Worm (Caenorhabditis elegans) whole organism, L3 larva: ENCODE data around the gene F38E9.4.
"Not testable (repeated sequence)": the region's sequence is repeated elsewhere in the genome, so short reads cannot be mapped to it uniquely, and the experiment has no call there.

Experiments used
- R02D3.7 ChIP-seq: fragments of 150-350 bp; optimal IDR thresholded peaks from 2 replicates; lab custom pipeline; 2014; ENCODE audit warnings: missing biosample characterization, missing genetic modification characterization
- ceh-16 ChIP-seq: sonication (generic microtip); optimal IDR thresholded peaks from 2 replicates; lab custom pipeline; 2017; ENCODE audit warnings: missing biosample characterization, missing genetic modification characterization
- ceh-28 ChIP-seq: fragments of 150-350 bp; optimal IDR thresholded peaks from 2 replicates; lab custom pipeline; 2014; ENCODE audit warnings: missing biosample characterization, missing genetic modification reagents, missing genetic modification characterization
- ceh-9 ChIP-seq: sonication (generic microtip); optimal IDR thresholded peaks from 2 replicates; lab custom pipeline; 2018; ENCODE audit warnings: missing biosample characterization, missing genetic modification characterization
- daf-12 ChIP-seq: fragments of 150-350 bp; optimal IDR thresholded peaks from 2 replicates; lab custom pipeline; 2014; ENCODE audit warnings: missing biosample characterization, missing genetic modification reagents, missing genetic modification characterization
- egl-5 ChIP-seq: fragments of 150-350 bp; optimal IDR thresholded peaks from 2 replicates; lab custom pipeline; 2017; ENCODE audit warnings: missing biosample characterization, missing genetic modification reagents, missing genetic modification characterization, inconsistent platforms
- elt-1 ChIP-seq: fragments of 150-350 bp; optimal IDR thresholded peaks from 2 replicates; lab custom pipeline; 2014; ENCODE audit warnings: missing biosample characterization, missing genetic modification characterization
- elt-2 ChIP-seq: sonication (generic microtip); optimal IDR thresholded peaks from 2 replicates; lab custom pipeline; 2016; ENCODE audit warnings: missing genetic modification reagents, mild to moderate bottlenecking, missing genetic modification characterization, missing compliant biosample characterization
- elt-3 ChIP-seq, 3 experiments: fragments of 150-350 bp in 1 of 3; sonication (generic microtip) in 2 of 3; optimal IDR thresholded peaks; 2 replicates in 2 of 3; 4 replicates in 1 of 3; lab custom pipeline; 2014 to 2017; ENCODE audit warnings: missing biosample characterization in 3 of 3, missing genetic modification characterization in 3 of 3
- eor-1 ChIP-seq, 2 experiments: fragments of 150-350 bp; optimal IDR thresholded peaks; 2 replicates each; lab custom pipeline; 2014 to 2018; ENCODE audit warnings: missing biosample characterization in 2 of 2, missing genetic modification characterization in 2 of 2
- fkh-10 ChIP-seq: sonication (generic microtip); optimal IDR thresholded peaks from 2 replicates; lab custom pipeline; 2017; ENCODE audit warnings: missing biosample characterization, missing genetic modification reagents, missing genetic modification characterization
- fkh-2 ChIP-seq: fragments of 150-350 bp; optimal IDR thresholded peaks from 2 replicates; lab custom pipeline; 2014; ENCODE audit warnings: missing biosample characterization, missing genetic modification reagents, missing genetic modification characterization
- fos-1 ChIP-seq: fragments of 150-350 bp; optimal IDR thresholded peaks from 2 replicates; lab custom pipeline; 2014; ENCODE audit warnings: missing biosample characterization, missing genetic modification characterization
- jun-1 ChIP-seq: fragments of 150-350 bp; optimal IDR thresholded peaks from 2 replicates; lab custom pipeline; 2014; ENCODE audit warnings: missing biosample characterization, missing genetic modification reagents, missing genetic modification characterization
- lin-39 ChIP-seq: fragments of 150-350 bp; optimal IDR thresholded peaks from 2 replicates; lab custom pipeline; 2018; ENCODE audit warnings: missing biosample characterization, missing genetic modification reagents, missing genetic modification characterization
- lsy-12 ChIP-seq: sonication (generic microtip); optimal IDR thresholded peaks from 2 replicates; lab custom pipeline; 2016; ENCODE audit warnings: mild to moderate bottlenecking, missing genetic modification characterization, missing compliant biosample characterization
- mdl-1 ChIP-seq: fragments of 150-350 bp; optimal IDR thresholded peaks from 2 replicates; lab custom pipeline; 2014; ENCODE audit warnings: missing biosample characterization, missing genetic modification characterization
- mml-1 ChIP-seq: fragments of 150-350 bp; sonication (generic microtip); optimal IDR thresholded peaks from 3 replicates; lab custom pipeline; 2014; ENCODE audit warnings: missing biosample characterization, missing genetic modification characterization
- nhr-11 ChIP-seq: fragments of 150-350 bp; optimal IDR thresholded peaks from 2 replicates; lab custom pipeline; 2014; ENCODE audit warnings: missing biosample characterization, missing genetic modification characterization
- nhr-25 ChIP-seq: sonication (generic microtip); optimal IDR thresholded peaks from 2 replicates; lab custom pipeline; 2017; ENCODE audit warnings: missing biosample characterization, missing genetic modification characterization
- nhr-43 ChIP-seq: sonication (generic microtip); optimal IDR thresholded peaks from 2 replicates; lab custom pipeline; 2016; ENCODE audit warnings: mild to moderate bottlenecking, missing genetic modification characterization, missing compliant biosample characterization; ENCODE audit not compliant: poor library complexity, severe bottlenecking
- nhr-77 ChIP-seq: fragments of 150-350 bp; optimal IDR thresholded peaks from 2 replicates; lab custom pipeline; 2014; ENCODE audit warnings: missing biosample characterization, missing genetic modification characterization
- pha-4 ChIP-seq: fragments of 150-350 bp; optimal IDR thresholded peaks from 2 replicates; lab custom pipeline; 2014; ENCODE audit warnings: missing biosample characterization, missing genetic modification reagents, missing genetic modification characterization
- pqm-1 ChIP-seq: fragments of 150-350 bp; optimal IDR thresholded peaks from 2 replicates; lab custom pipeline; 2017; ENCODE audit warnings: missing biosample characterization, missing genetic modification characterization, inconsistent platforms
- skn-1 ChIP-seq: fragments of 150-350 bp; optimal IDR thresholded peaks from 2 replicates; lab custom pipeline; 2014; ENCODE audit warnings: missing biosample characterization, missing genetic modification characterization
- snpc-4 ChIP-seq: fragments of 150-350 bp; optimal IDR thresholded peaks from 2 replicates; lab custom pipeline; 2014; ENCODE audit warnings: missing biosample characterization, missing genetic modification characterization
- tbx-2 ChIP-seq: sonication (generic microtip); optimal IDR thresholded peaks from 2 replicates; lab custom pipeline; 2016; ENCODE audit warnings: mild to moderate bottlenecking, missing genetic modification characterization, missing compliant biosample characterization
- zag-1 ChIP-seq: fragments of 150-350 bp; optimal IDR thresholded peaks from 2 replicates; lab custom pipeline; 2014; ENCODE audit warnings: missing biosample characterization, missing genetic modification characterization
- ztf-4 ChIP-seq: fragments of 150-350 bp; optimal IDR thresholded peaks from 2 replicates; lab custom pipeline; 2014; ENCODE audit warnings: missing biosample characterization, missing genetic modification characterization

F38E9.4 gene

ce11 chrX:16451642-16452041 is at the start of gene F38E9.4:
TSS of gene F38E9.4 (plus strand) at chrX:16451942.
- TF ChIP-seq snpc-4; nhr-77 (tag; lab: Kevin White, UChicago); elt-3 (tag; optimal IDR thresholded peaks at IDR 0.05; lab: Kevin White, UChicago): not testable (repeated sequence)

DNA sequence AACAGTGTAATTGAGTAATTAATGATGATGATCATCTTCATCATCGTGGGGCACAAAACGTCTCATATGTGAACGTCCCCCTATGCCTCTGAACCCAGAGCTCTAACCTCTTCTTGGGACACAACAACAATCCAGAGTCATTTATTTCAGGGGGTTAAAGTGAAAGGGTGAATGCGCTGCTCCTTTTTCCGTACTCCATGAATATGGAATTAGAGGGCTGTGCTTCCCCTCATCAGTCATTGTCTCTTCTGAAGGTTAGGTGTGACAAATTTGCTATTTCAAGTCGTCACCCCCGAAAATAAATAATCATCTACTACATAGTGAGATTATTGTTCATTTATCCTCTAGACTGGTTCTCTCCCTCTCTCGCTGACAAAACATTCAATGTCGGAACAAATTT is 49.4 kb upstream of the F38E9.4 start:
- no peak for TF ChIP-seq tbx-2 (tag; lab: Kevin White, UChicago)
- TF ChIP-seq lin-39 (tag; lab: Kevin White, UChicago), result peak; percentile 91

DNA sequence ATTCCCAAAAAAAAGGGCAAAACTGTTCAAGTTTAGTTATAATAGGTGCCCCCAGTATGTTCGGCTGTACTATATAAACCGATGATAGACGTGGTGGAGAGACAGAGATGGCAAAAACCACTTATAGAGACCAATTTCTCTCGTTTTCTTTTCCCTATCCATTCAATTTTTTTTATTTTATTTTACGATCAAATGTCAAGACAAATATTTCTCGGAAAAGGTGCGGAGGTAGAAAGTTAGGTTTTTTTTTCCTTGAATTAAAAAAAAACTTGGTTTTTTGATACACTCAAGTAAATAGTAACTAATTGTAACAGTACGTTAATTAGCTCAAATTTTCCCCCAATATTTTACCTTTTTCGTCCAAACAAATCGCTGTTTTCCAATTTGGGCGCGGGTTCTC is 49.0 kb upstream of the F38E9.4 start:
- TF ChIP-seq pha-4 (tag; lab: Kevin White, UChicago) (peak; percentile 76), nhr-25 (no peak)

ce11 chrX:16403424-16403823 is 48.3 kb upstream of the F38E9.4 start:
- TF ChIP-seq skn-1 (no peak), daf-12 (tag; lab: Kevin White, UChicago) (no peak), fkh-2 (tag; lab: Kevin White, UChicago) (no peak), elt-3 (tag; optimal IDR thresholded peaks at IDR 0.05; lab: Kevin White, UChicago) (no peak), lin-39 (tag; lab: Kevin White, UChicago) (peak; percentile 13)

DNA sequence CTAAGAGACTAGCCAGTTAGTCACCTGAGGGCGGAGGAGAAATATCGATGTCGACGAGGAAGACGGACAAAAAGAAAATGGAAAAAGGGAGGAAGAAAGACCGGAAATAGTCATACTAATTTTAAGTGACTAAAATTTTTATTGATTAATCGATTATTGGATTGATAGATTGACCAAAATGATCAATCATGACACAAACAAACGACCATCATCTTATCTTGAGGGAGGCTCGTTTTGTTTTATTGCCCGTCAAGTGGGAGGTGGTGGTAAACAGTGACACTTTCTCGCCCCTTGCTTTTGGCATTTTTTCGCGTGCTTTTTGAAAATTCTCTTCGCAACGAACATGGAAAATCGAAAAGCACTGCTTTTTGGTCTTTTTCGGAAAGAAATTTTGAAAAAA is 46.9 kb upstream of the F38E9.4 start:
- TF ChIP-seq elt-2 (tag; lab: Kevin White, UChicago), result peak; percentile 51
- no peak for TF ChIP-seq daf-12 (tag; lab: Kevin White, UChicago)
- peak; percentile 60 for TF ChIP-seq pha-4 (tag; lab: Kevin White, UChicago)
- peak; percentile 28 for TF ChIP-seq lin-39 (tag; lab: Kevin White, UChicago)
- TF ChIP-seq jun-1, result no peak
- TF ChIP-seq fos-1, result no peak
- TF ChIP-seq ceh-9 (tag; lab: Kevin White, UChicago), result no peak
- peak; percentile 88 for TF ChIP-seq egl-5 (tag; lab: Kevin White, UChicago)
- TF ChIP-seq R02D3.7, result no peak
- TF ChIP-seq ceh-16, result no peak
- TF ChIP-seq zag-1 (tag; lab: Kevin White, UChicago), result no peak
- TF ChIP-seq lsy-12 (tag; lab: Kevin White, UChicago), result no peak
- no peak for TF ChIP-seq nhr-25
- peak; percentile 38 for TF ChIP-seq pqm-1 (tag; lab: Kevin White, UChicago)
- TF ChIP-seq mdl-1 (tag; lab: Kevin White, UChicago), result no peak
- peak; percentile 70 for TF ChIP-seq ceh-28 (tag; lab: Kevin White, UChicago)
- no peak for TF ChIP-seq nhr-11 (tag; lab: Kevin White, UChicago)

DNA sequence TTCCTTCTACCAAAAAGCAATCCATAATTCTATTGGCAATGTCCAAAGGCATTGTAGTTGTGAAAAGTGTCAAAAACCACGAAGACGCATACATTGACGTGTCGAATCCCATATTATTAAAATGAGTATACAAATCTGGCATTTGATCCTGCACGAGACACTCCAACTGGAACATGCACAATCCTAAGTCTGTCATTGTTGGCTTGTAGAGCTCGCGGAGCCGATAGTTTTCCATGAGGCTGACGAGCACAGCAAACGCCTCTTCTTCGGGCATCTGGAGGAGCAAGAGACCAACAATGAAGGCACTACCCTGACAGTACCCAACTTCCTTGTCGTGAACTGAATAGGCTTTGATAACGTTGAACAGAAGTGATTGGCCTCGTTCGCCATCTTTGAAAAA is 45.1 kb upstream of the F38E9.4 start:
- TF ChIP-seq elt-1 (tag; lab: Kevin White, UChicago) (no peak), jun-1 (no peak), tbx-2 (tag; lab: Kevin White, UChicago) (no peak), mml-1 (no peak), nhr-43 (no peak), elt-3 (tag; optimal IDR thresholded peaks at IDR 0.05; lab: Kevin White, UChicago) (no peak), lsy-12 (tag; lab: Kevin White, UChicago) (no peak), ztf-4 (tag; lab: Kevin White, UChicago) (no peak), fkh-10 (GFP tag; lab: Kevin White, UChicago) (no peak), eor-1 (tag; optimal IDR thresholded peaks at IDR 0.05; lab: Kevin White, UChicago) (no peak), mdl-1 (tag; lab: Kevin White, UChicago) (no peak), ceh-9 (tag; lab: Kevin White, UChicago) (no peak)

- TF ChIP-seq lin-39 (tag; lab: Kevin White, UChicago) (peak; percentile 41), mml-1 (no peak)
Measured at ce11 chrX:16409220-16409619, 42.5 kb upstream of the F38E9.4 start.
